Fruit fly (Drosophila melanogaster) whole organism, prepupa: ENCODE measurements around the gene Gr22c.

Source experiments
- CG11294 ChIP-seq: fragments of 200-800 bp; sonication (Bioruptor generic); IDR thresholded peaks from 2 replicates; pipeline ENCODE4 v1.3.6; 2022; ENCODE audit warnings: missing biosample characterization, missing genetic modification characterization
- CG8319 ChIP-seq: fragments of 200-800 bp; sonication (Bioruptor generic); optimal IDR thresholded peaks from 3 replicates; lab custom pipeline; 2016; ENCODE audit warnings: missing biosample characterization, missing genetic modification characterization
- Eip78C ChIP-seq: fragments of 200-800 bp; sonication (Bioruptor generic); peaks from one replicate; lab custom pipeline; 2016; ENCODE audit warnings: missing biosample characterization, missing genetic modification characterization
- Gug ChIP-seq: fragments of 200-800 bp; sonication (Bioruptor generic); IDR thresholded peaks from 2 replicates; pipeline ENCODE4 v1.3.6; 2022; ENCODE audit warnings: missing biosample characterization, missing genetic modification characterization
- Met ChIP-seq: fragments of 200-800 bp; sonication (Bioruptor generic); optimal IDR thresholded peaks from 3 replicates; lab custom pipeline; 2016; ENCODE audit warnings: missing biosample characterization, missing genetic modification characterization
- Sox14 ChIP-seq: fragments of 200-800 bp; sonication (Bioruptor generic); optimal IDR thresholded peaks from 3 replicates; lab custom pipeline; 2016; ENCODE audit warnings: missing biosample characterization, missing genetic modification characterization
- dac ChIP-seq: fragments of 200-800 bp; sonication (Bioruptor generic); optimal IDR thresholded peaks from 2 replicates; lab custom pipeline; 2017; ENCODE audit warnings: missing biosample characterization, mild to moderate bottlenecking, missing genetic modification characterization
- salr ChIP-seq, 2 experiments: fragments of 200-800 bp; sonication (Bioruptor generic); optimal IDR thresholded peaks; 3 replicates each; lab custom pipeline; 2016 to 2018; ENCODE audit warnings: missing biosample characterization in 2 of 2, missing genetic modification characterization in 2 of 2, mild to moderate bottlenecking in 1 of 2
- ss ChIP-seq, 2 experiments: fragments of 200-800 bp; sonication (Bioruptor generic); optimal IDR thresholded peaks; 2 replicates in 1 of 2; 3 replicates in 1 of 2; lab custom pipeline; 2017 to 2018; ENCODE audit warnings: mild to moderate bottlenecking in 2 of 2, missing biosample characterization in 2 of 2, missing genetic modification characterization in 2 of 2, moderate library complexity in 1 of 2
- vri ChIP-seq: fragments of 200-800 bp; sonication (Bioruptor generic); optimal IDR thresholded peaks from 3 replicates; lab custom pipeline; 2016; ENCODE audit warnings: missing biosample characterization, mild to moderate bottlenecking, missing genetic modification characterization

- TF ChIP-seq Eip78C, result no peak
- TF ChIP-seq CG8319 (GFP tag; lab: Kevin White, UChicago), result no peak
- no peak for TF ChIP-seq dac (GFP tag; lab: Kevin White, UChicago)
- TF ChIP-seq ss (GFP tag; optimal IDR thresholded peaks at IDR 0.05; lab: Kevin White, UChicago), result no peak
- no peak for TF ChIP-seq CG11294 (GFP tag; lab: Robert Waterston, UW)
- TF ChIP-seq vri (GFP tag; lab: Kevin White, UChicago), result no peak
- no peak for TF ChIP-seq salr (GFP tag; optimal IDR thresholded peaks at IDR 0.05; lab: Kevin White, UChicago)
- no peak for TF ChIP-seq Gug (GFP tag; lab: Robert Waterston, UW)
- TF ChIP-seq Sox14 (GFP tag; lab: Kevin White, UChicago), result no peak
- TF ChIP-seq Met (GFP tag; lab: Kevin White, UChicago), result no peak
Measured at dm6 chr2L:1787929-1788328, 3.7 kb downstream of the Gr22c start.
